Fruit fly (Drosophila melanogaster): ENCODE measurements around the gene CG3939.

Gene CG3939

DNA sequence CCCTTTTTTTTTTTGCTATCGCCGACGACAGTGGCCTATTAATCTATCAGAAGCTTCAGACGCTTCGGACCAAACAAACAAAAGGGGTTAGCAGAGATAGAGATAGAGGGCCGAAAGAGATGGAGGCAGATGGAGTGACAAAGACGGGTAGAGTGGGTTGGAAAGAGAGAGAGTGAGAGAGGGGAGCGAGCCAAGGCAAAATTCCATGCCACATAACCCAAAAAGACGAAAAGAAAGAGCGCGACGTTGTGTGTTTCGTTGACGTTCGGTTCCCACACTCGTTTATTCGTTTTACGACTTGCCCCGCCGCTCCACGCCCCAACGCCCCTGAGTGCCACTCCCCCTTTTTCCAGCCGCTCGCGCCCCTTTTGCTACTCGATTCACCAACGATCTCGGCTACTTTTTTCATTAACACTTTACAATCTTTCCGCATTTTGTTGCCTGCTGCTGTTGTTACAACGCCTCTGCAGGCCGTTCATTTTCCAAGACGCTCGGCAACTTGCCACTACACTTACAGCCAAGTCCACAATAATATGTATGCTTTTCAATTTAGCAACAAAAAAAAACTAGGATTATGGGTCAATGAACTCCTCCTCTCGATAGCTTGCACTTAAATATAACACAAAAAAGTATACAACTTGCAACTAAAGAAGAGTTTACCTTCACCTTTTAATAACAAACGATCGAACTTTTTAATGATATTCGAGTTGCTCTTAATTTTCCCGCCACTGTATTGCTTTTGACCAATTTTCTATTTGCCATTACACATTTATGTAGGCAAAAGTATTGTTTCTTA is 31.4 kb upstream of the CG3939 start (continued):
- TF ChIP-seq CG17802 (tag; optimal IDR thresholded peaks at IDR 0.05) (no peak), ara (GFP tag; IDR thresholded peaks at IDR 0.05) (no peak)

DNA sequence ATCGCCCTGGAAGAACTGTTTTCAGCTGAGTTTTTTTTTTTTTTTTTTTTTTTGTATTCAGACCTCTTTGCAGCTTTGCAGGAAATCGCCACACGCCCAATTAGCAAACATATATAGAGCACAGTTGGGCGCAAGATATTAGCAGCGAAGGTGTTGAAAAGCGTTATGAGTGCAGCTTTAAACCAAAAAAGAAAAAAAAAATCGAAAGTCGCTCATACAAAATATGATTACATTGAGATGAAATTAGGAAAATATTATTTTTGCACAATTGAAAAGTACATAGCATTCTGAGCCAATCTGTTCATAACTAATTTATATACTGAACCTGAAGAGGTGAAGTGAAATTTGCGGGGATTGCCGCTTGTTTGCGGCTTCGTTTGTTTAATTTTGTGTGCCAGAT is 27.8 kb upstream of the CG3939 start:
- TF ChIP-seq CG14860 (GFP tag; IDR thresholded peaks at IDR 0.05; ENCODE audit: partially characterized antibody): no peak
- TF ChIP-seq CG12769 (tag; optimal IDR thresholded peaks at IDR 0.05): no peak
- TF ChIP-seq Fer3 (tag; optimal IDR thresholded peaks at IDR 0.05): no peak
- TF ChIP-seq luna (GFP tag; optimal IDR thresholded peaks at IDR 0.05): no peak
- no peak for TF ChIP-seq sr (GFP tag; IDR thresholded peaks at IDR 0.05)
- no peak for TF ChIP-seq sens-2 (GFP tag; IDR thresholded peaks at IDR 0.05)
- no peak for TF ChIP-seq CG34376 (GFP tag; optimal IDR thresholded peaks at IDR 0.05)
- TF ChIP-seq sens (GFP tag): peak; percentile 68
- TF ChIP-seq Bgb (GFP tag; IDR thresholded peaks at IDR 0.05; ENCODE audit: partially characterized antibody): no peak
- no peak for TF ChIP-seq Atf3 (GFP tag; optimal IDR thresholded peaks at IDR 0.05)
- TF ChIP-seq sisA (GFP tag; IDR thresholded peaks at IDR 0.05): no peak
- no peak for TF ChIP-seq CG34422 (GFP tag; IDR thresholded peaks at IDR 0.05)
- no peak for TF ChIP-seq Max (GFP tag; optimal IDR thresholded peaks at IDR 0.05)
- TF ChIP-seq CG2116 (GFP tag; optimal IDR thresholded peaks at IDR 0.05): no peak
- no peak for TF ChIP-seq CG8388 (GFP tag; optimal IDR thresholded peaks at IDR 0.05)
- TF ChIP-seq CG8944 (GFP tag; optimal IDR thresholded peaks at IDR 0.05): no peak
- no peak for TF ChIP-seq CG1602 (GFP tag; optimal IDR thresholded peaks at IDR 0.05)
- TF ChIP-seq CoRest (tag; optimal IDR thresholded peaks at IDR 0.05): no peak
- no peak for TF ChIP-seq Gug (GFP tag; IDR thresholded peaks at IDR 0.05)
- TF ChIP-seq CG1792 (GFP tag; optimal IDR thresholded peaks at IDR 0.05): no peak
- no peak for TF ChIP-seq CG13775 (GFP tag; optimal IDR thresholded peaks at IDR 0.05)
- no peak for TF ChIP-seq sd (tag; optimal IDR thresholded peaks at IDR 0.05)
- TF ChIP-seq vvl (GFP tag; IDR thresholded peaks at IDR 0.05): peak; percentile 46; the same call in 1 of the 2 replicates
- no peak for TF ChIP-seq Optix (GFP tag; IDR thresholded peaks at IDR 0.05)
- no peak for TF ChIP-seq tna (GFP tag; IDR thresholded peaks at IDR 0.05; ENCODE audit: partially characterized antibody)
- no peak for TF ChIP-seq croc (GFP tag; conservative IDR thresholded peaks at IDR 0.05)
- no peak for TF ChIP-seq CG5245 (GFP tag; optimal IDR thresholded peaks at IDR 0.05)
- TF ChIP-seq Hey (tag; optimal IDR thresholded peaks at IDR 0.05): no peak
- TF ChIP-seq Gsc (GFP tag; IDR thresholded peaks at IDR 0.05): no peak
- TF ChIP-seq CG9797 (GFP tag; optimal IDR thresholded peaks at IDR 0.05): no peak
- peak; percentile 56 for TF ChIP-seq Rfx (GFP tag; IDR thresholded peaks at IDR 0.05)
- TF ChIP-seq gce (GFP tag; IDR thresholded peaks at IDR 0.05): no peak
- TF ChIP-seq lbe (GFP tag; optimal IDR thresholded peaks at IDR 0.05): peak; percentile 55
- no peak for TF ChIP-seq fd96Cb (tag; optimal IDR thresholded peaks at IDR 0.05)
- TF ChIP-seq CG3281 (GFP tag; optimal IDR thresholded peaks at IDR 0.05): no peak
- TF ChIP-seq Dip2 (GFP tag; IDR thresholded peaks at IDR 0.05): no peak
- TF ChIP-seq Six4 (GFP tag; optimal IDR thresholded peaks at IDR 0.05): no peak
- no peak for TF ChIP-seq CG3065 (GFP tag; optimal IDR thresholded peaks at IDR 0.05)
- TF ChIP-seq her (GFP tag; optimal IDR thresholded peaks at IDR 0.05): no peak
- TF ChIP-seq mirr (GFP tag; optimal IDR thresholded peaks at IDR 0.05): no peak
- TF ChIP-seq Nf-YB (GFP tag; optimal IDR thresholded peaks at IDR 0.05): no peak
- TF ChIP-seq Pdp1 (GFP tag; optimal IDR thresholded peaks at IDR 0.05): no peak
- no peak for TF ChIP-seq caup (GFP tag; optimal IDR thresholded peaks at IDR 0.05; ENCODE audit: severe bottlenecking)
- TF ChIP-seq lab (GFP tag; optimal IDR thresholded peaks at IDR 0.05): no peak
- no peak for TF ChIP-seq Hmr (GFP tag; optimal IDR thresholded peaks at IDR 0.05)
- TF ChIP-seq pan (optimal IDR thresholded peaks at IDR 0.05): no peak
- TF ChIP-seq pan (GFP tag; optimal IDR thresholded peaks at IDR 0.05 in 1 of 2, IDR thresholded peaks at IDR 0.05 in 1 of 2): peak in 1 of 2 experiments; percentile 18
